Fruit fly (Drosophila melanogaster) whole organism, prepupa: ENCODE data around the gene zfh1.

Experiments
- Blimp-1 ChIP-seq: fragments of 200-800 bp; sonication (Bioruptor generic); optimal IDR thresholded peaks from 3 replicates; lab custom pipeline; 2017; ENCODE audit warnings: missing biosample characterization, missing genetic modification characterization, mild to moderate bottlenecking, moderate library complexity, missing genetic modification reagents
- CG10631 ChIP-seq: fragments of 200-800 bp; sonication (Bioruptor generic); optimal IDR thresholded peaks from 2 replicates; lab custom pipeline; 2016; ENCODE audit warnings: missing biosample characterization, missing genetic modification characterization
- CG10669 ChIP-seq: fragments of 200-800 bp; sonication (Bioruptor generic); optimal IDR thresholded peaks from 3 replicates; lab custom pipeline; 2018; ENCODE audit warnings: missing biosample characterization, mild to moderate bottlenecking, missing genetic modification characterization, moderate library complexity
- CG11762 ChIP-seq: fragments of 200-800 bp; sonication (Bioruptor generic); optimal IDR thresholded peaks from 3 replicates; lab custom pipeline; 2016; ENCODE audit warnings: missing biosample characterization, missing genetic modification characterization; ENCODE audit not compliant: insufficient read depth
- CG15336 ChIP-seq: fragments of 200-800 bp; sonication (Bioruptor generic); IDR thresholded peaks from 2 replicates; pipeline ENCODE4 v1.3.6; 2022; ENCODE audit warnings: missing biosample characterization, missing genetic modification characterization
- CG1621 ChIP-seq: fragments of 200-800 bp; sonication (Bioruptor generic); optimal IDR thresholded peaks from 3 replicates; lab custom pipeline; 2018; ENCODE audit warnings: missing biosample characterization, mild to moderate bottlenecking, missing genetic modification characterization
- CG3032 ChIP-seq: fragments of 200-800 bp; optimal IDR thresholded peaks from 2 replicates; lab custom pipeline; 2019; ENCODE audit warnings: missing biosample characterization, mild to moderate bottlenecking, missing genetic modification characterization, moderate library complexity
- CG31627 ChIP-seq: fragments of 200-800 bp; sonication (Bioruptor generic); optimal IDR thresholded peaks from 3 replicates; lab custom pipeline; 2016; ENCODE audit warnings: missing biosample characterization, missing genetic modification characterization
- CG32006 ChIP-seq: fragments of 200-800 bp; sonication (Bioruptor generic); optimal IDR thresholded peaks from 3 replicates; lab custom pipeline; 2017; ENCODE audit warnings: missing biosample characterization, mild to moderate bottlenecking, missing genetic modification characterization
- CG34406 ChIP-seq: fragments of 200-800 bp; sonication (Bioruptor generic); optimal IDR thresholded peaks from 3 replicates; lab custom pipeline; 2016; ENCODE audit warnings: missing biosample characterization, missing genetic modification characterization
- CG4318 ChIP-seq: fragments of 200-800 bp; sonication (Bioruptor generic); optimal IDR thresholded peaks from 3 replicates; lab custom pipeline; 2017; ENCODE audit warnings: missing biosample characterization, mild to moderate bottlenecking, missing genetic modification characterization
- CG6163 ChIP-seq: fragments of 200-800 bp; sonication (Bioruptor generic); IDR thresholded peaks from 3 replicates; pipeline ENCODE4 v1.3.6; 2022; ENCODE audit warnings: missing biosample characterization, missing genetic modification characterization
- CG6276 ChIP-seq: fragments of 200-800 bp; sonication (Bioruptor generic); optimal IDR thresholded peaks from 2 replicates; lab custom pipeline; 2017; ENCODE audit warnings: missing biosample characterization, mild to moderate bottlenecking, missing genetic modification characterization
- CG6792 ChIP-seq: fragments of 200-800 bp; sonication (Bioruptor generic); optimal IDR thresholded peaks from 3 replicates; lab custom pipeline; 2016; ENCODE audit warnings: missing biosample characterization, missing genetic modification characterization
- CG6808 ChIP-seq: fragments of 200-800 bp; sonication (Bioruptor generic); optimal IDR thresholded peaks from 3 replicates; lab custom pipeline; 2017; ENCODE audit warnings: missing biosample characterization, missing genetic modification characterization, mild to moderate bottlenecking, moderate library complexity, missing genetic modification reagents
- CG6854 ChIP-seq: fragments of 200-800 bp; sonication (Bioruptor generic); optimal IDR thresholded peaks from 2 replicates; lab custom pipeline; 2017; ENCODE audit warnings: missing biosample characterization, mild to moderate bottlenecking, missing genetic modification characterization
- CG7368 ChIP-seq: fragments of 200-800 bp; sonication (Bioruptor generic); optimal IDR thresholded peaks from 3 replicates; lab custom pipeline; 2016; ENCODE audit warnings: missing biosample characterization, missing genetic modification characterization
- CG8119 ChIP-seq: fragments of 200-800 bp; sonication (Bioruptor generic); IDR thresholded peaks from 3 replicates; pipeline ENCODE4 v1.3.6; 2022; ENCODE audit warnings: missing biosample characterization, missing genetic modification characterization
- CG9139 ChIP-seq: fragments of 200-800 bp; sonication (Bioruptor generic); optimal IDR thresholded peaks from 3 replicates; lab custom pipeline; 2017; ENCODE audit warnings: missing biosample characterization, mild to moderate bottlenecking, missing genetic modification characterization
- Eip75B ChIP-seq: fragments of 200-800 bp; sonication (Bioruptor generic); optimal IDR thresholded peaks from 3 replicates; lab custom pipeline; 2016; ENCODE audit warnings: missing biosample characterization, missing genetic modification characterization
- Eip78C ChIP-seq: fragments of 200-800 bp; sonication (Bioruptor generic); peaks from one replicate; lab custom pipeline; 2016; ENCODE audit warnings: missing biosample characterization, missing genetic modification characterization
- Ets21C ChIP-seq: fragments of 200-800 bp; sonication (Bioruptor generic); optimal IDR thresholded peaks from 3 replicates; lab custom pipeline; 2016; ENCODE audit warnings: missing biosample characterization, missing genetic modification characterization
- Gug ChIP-seq: fragments of 200-800 bp; sonication (Bioruptor generic); IDR thresholded peaks from 2 replicates; pipeline ENCODE4 v1.3.6; 2022; ENCODE audit warnings: missing biosample characterization, missing genetic modification characterization
- Hr38 ChIP-seq: sonication (Bioruptor generic); optimal IDR thresholded peaks from 2 replicates; lab custom pipeline; 2016; ENCODE audit warnings: missing biosample characterization, missing genetic modification characterization
- Hr4 ChIP-seq: fragments of 200-800 bp; sonication (Bioruptor generic); optimal IDR thresholded peaks from 3 replicates; lab custom pipeline; 2016; ENCODE audit warnings: missing biosample characterization, missing genetic modification characterization
- Lpt ChIP-seq: fragments of 200-800 bp; sonication (Bioruptor generic); optimal IDR thresholded peaks from 3 replicates; lab custom pipeline; 2016; ENCODE audit warnings: missing biosample characterization, missing genetic modification characterization
- Met ChIP-seq: fragments of 200-800 bp; sonication (Bioruptor generic); optimal IDR thresholded peaks from 3 replicates; lab custom pipeline; 2016; ENCODE audit warnings: missing biosample characterization, missing genetic modification characterization
- OdsH ChIP-seq: fragments of 200-800 bp; sonication (Bioruptor generic); optimal IDR thresholded peaks from 3 replicates; lab custom pipeline; 2016; ENCODE audit warnings: missing biosample characterization, missing genetic modification characterization
- Smox ChIP-seq: fragments of 200-800 bp; sonication (Bioruptor generic); optimal IDR thresholded peaks from 3 replicates; lab custom pipeline; 2016; ENCODE audit warnings: missing biosample characterization, missing genetic modification characterization
- Sox102F ChIP-seq: fragments of 200-800 bp; sonication (Bioruptor generic); optimal IDR thresholded peaks from 2 replicates; lab custom pipeline; 2016; ENCODE audit warnings: missing biosample characterization, mild to moderate bottlenecking, missing genetic modification characterization
- Sox14 ChIP-seq: fragments of 200-800 bp; sonication (Bioruptor generic); optimal IDR thresholded peaks from 3 replicates; lab custom pipeline; 2016; ENCODE audit warnings: missing biosample characterization, missing genetic modification characterization
- Sox15 ChIP-seq: fragments of 200-800 bp; sonication (Bioruptor generic); optimal IDR thresholded peaks from 3 replicates; lab custom pipeline; 2016; ENCODE audit warnings: missing biosample characterization, missing genetic modification characterization
- acj6 ChIP-seq: fragments of 200-800 bp; sonication (Bioruptor generic); optimal IDR thresholded peaks from 3 replicates; lab custom pipeline; 2016; ENCODE audit warnings: missing biosample characterization, missing genetic modification characterization
- cyc ChIP-seq: fragments of 200-800 bp; sonication (Bioruptor generic); optimal IDR thresholded peaks from 3 replicates; lab custom pipeline; 2016; ENCODE audit warnings: missing biosample characterization, missing genetic modification characterization
- dac ChIP-seq: fragments of 200-800 bp; sonication (Bioruptor generic); optimal IDR thresholded peaks from 2 replicates; lab custom pipeline; 2017; ENCODE audit warnings: missing biosample characterization, mild to moderate bottlenecking, missing genetic modification characterization
- esn ChIP-seq: fragments of 200-800 bp; sonication (Bioruptor generic); optimal IDR thresholded peaks from 2 replicates; lab custom pipeline; 2016; ENCODE audit warnings: missing biosample characterization, mild to moderate bottlenecking, missing genetic modification characterization, moderate library complexity
- fd59A ChIP-seq: fragments of 200-800 bp; sonication (Bioruptor generic); optimal IDR thresholded peaks from 2 replicates; lab custom pipeline; 2017; ENCODE audit warnings: missing biosample characterization, mild to moderate bottlenecking, missing genetic modification characterization, missing genetic modification reagents
- fd85E ChIP-seq: fragments of 200-800 bp; sonication (Bioruptor generic); optimal IDR thresholded peaks from 3 replicates; lab custom pipeline; 2016; ENCODE audit warnings: missing biosample characterization, missing genetic modification characterization
- fkh ChIP-seq: fragments of 200-800 bp; sonication (Bioruptor generic); optimal IDR thresholded peaks from 3 replicates; lab custom pipeline; 2017; ENCODE audit warnings: missing biosample characterization, mild to moderate bottlenecking, missing genetic modification characterization, moderate library complexity
- lz ChIP-seq: fragments of 200-800 bp; sonication (Bioruptor generic); optimal IDR thresholded peaks from 3 replicates; lab custom pipeline; 2016; ENCODE audit warnings: missing biosample characterization, missing genetic modification characterization
- net ChIP-seq: fragments of 200-800 bp; sonication (Bioruptor generic); optimal IDR thresholded peaks from 3 replicates; lab custom pipeline; 2016; ENCODE audit warnings: missing biosample characterization, missing genetic modification characterization
- pdm3 ChIP-seq: fragments of 200-800 bp; sonication (Bioruptor generic); optimal IDR thresholded peaks from 3 replicates; lab custom pipeline; 2016; ENCODE audit warnings: missing biosample characterization, missing genetic modification characterization
- salr ChIP-seq, 2 experiments: fragments of 200-800 bp; sonication (Bioruptor generic); optimal IDR thresholded peaks; 3 replicates each; lab custom pipeline; 2016 to 2018; ENCODE audit warnings: missing biosample characterization in 2 of 2, missing genetic modification characterization in 2 of 2, mild to moderate bottlenecking in 1 of 2
- vri ChIP-seq: fragments of 200-800 bp; sonication (Bioruptor generic); optimal IDR thresholded peaks from 3 replicates; lab custom pipeline; 2016; ENCODE audit warnings: missing biosample characterization, mild to moderate bottlenecking, missing genetic modification characterization

Gene zfh1

dm6 chr3R:30803815-30804515 lies 38.2 kb downstream of the zfh1 start (continued):
- TF ChIP-seq Gug (peak; percentile 62), Ets21C (GFP tag; lab: Kevin White, UChicago) (peak; percentile 62), CG10631 (GFP tag; lab: Kevin White, UChicago) (peak; percentile 86), CG10669 (GFP tag; lab: Kevin White, UChicago) (peak; percentile 79), Sox102F (GFP tag; lab: Kevin White, UChicago) (peak; percentile 66), CG4318 (GFP tag; lab: Kevin White, UChicago) (peak; percentile 87), CG6792 (peak; percentile 75), lz (GFP tag; lab: Kevin White, UChicago) (peak; percentile 87), CG31627 (GFP tag; lab: Kevin White, UChicago) (peak; percentile 85), CG6854 (GFP tag; lab: Kevin White, UChicago) (no peak), net (GFP tag; lab: Kevin White, UChicago) (peak; percentile 67), CG8119 (GFP tag; lab: Robert Waterston, UW) (peak; percentile 87), vri (GFP tag; lab: Kevin White, UChicago) (peak; percentile 22), CG32006 (GFP tag; lab: Kevin White, UChicago) (peak; percentile 94), Eip75B (GFP tag; lab: Kevin White, UChicago) (peak; percentile 79), OdsH (GFP tag; lab: Kevin White, UChicago) (peak; percentile 87), Met (GFP tag; lab: Kevin White, UChicago) (peak; percentile 69), Eip78C (GFP tag; lab: Kevin White, UChicago) (peak; percentile 91), CG7368 (GFP tag; lab: Kevin White, UChicago) (peak; percentile 79), fd59A (peak; percentile 82), CG3032 (tag; lab: Kevin White, UChicago) (peak; percentile 82), Hr38 (no peak), cyc (GFP tag; lab: Kevin White, UChicago) (peak; percentile 71), CG6808 (GFP tag; lab: Kevin White, UChicago) (peak; percentile 84), Sox15 (GFP tag; lab: Kevin White, UChicago) (peak; percentile 84), fkh (GFP tag; lab: Kevin White, UChicago) (no peak), CG34406 (GFP tag; lab: Kevin White, UChicago) (peak; percentile 83), Smox (GFP tag; lab: Kevin White, UChicago) (peak; percentile 66), CG11762 (GFP tag; lab: Kevin White, UChicago) (peak; percentile 65), esn (peak; percentile 86), Hr4 (peak; percentile 90), acj6 (GFP tag; lab: Kevin White, UChicago) (peak; percentile 80), fd85E (GFP tag; lab: Kevin White, UChicago) (no peak), CG6163 (GFP tag; lab: Robert Waterston, UW) (no peak; the same call in 2 of the 3 replicates), CG15336 (GFP tag; lab: Robert Waterston, UW) (peak; percentile 87), CG6276 (peak; percentile 82), Lpt (peak; percentile 68), dac (GFP tag; lab: Kevin White, UChicago) (peak; percentile 73), CG1621 (tag; lab: Kevin White, UChicago) (peak; percentile 39), CG9139 (peak; percentile 35), salr (GFP tag; optimal IDR thresholded peaks at IDR 0.05; lab: Kevin White, UChicago) (peak; percentile 65 to 74), pdm3 (GFP tag; lab: Kevin White, UChicago) (peak; percentile 79), Blimp-1 (peak; percentile 42), Sox14 (GFP tag; lab: Kevin White, UChicago) (peak; percentile 87)
